Worm (Caenorhabditis elegans) whole organism, L4/young adult: ENCODE data around the gene str-101.

Source experiments
- W03F9.2 ChIP-seq: fragments of 150-350 bp; optimal IDR thresholded peaks from 2 replicates; lab custom pipeline; 2014; ENCODE audit warnings: missing biosample characterization, missing genetic modification characterization
- him-1 ChIP-seq: sonication (generic microtip); optimal IDR thresholded peaks from 2 replicates; lab custom pipeline; 2016; ENCODE audit warnings: missing genotype, missing genetic modification reagents, missing genetic modification characterization, missing compliant biosample characterization

DNA sequence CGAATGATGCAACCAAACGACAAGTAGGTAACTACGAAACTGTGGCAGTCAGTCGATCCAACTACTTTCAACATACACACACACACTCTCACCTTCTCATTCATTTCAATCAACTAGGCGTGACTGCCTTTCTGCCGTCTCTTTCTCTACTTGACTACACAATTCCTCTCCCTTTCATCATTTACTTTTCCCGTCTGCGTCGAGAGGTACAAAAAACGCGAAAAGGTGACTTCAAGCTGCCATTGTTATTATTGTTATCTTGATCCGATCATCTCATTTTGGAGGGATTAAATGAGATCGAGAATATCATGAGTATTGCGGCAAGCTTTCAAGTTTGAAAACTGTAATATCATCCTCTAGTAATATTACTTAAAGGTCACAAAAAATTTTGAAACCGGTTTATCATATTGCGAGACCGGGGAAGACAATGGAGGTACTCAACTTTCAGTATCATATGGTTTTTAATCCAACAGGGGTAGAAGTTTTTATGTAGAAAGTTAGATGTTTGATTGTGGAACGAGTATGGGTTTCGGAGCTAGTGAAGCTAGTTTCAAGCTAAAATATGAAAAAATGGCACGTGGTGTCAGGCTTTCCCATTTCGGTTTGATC lies 47.6 kb downstream of the str-101 start:
- TF ChIP-seq him-1 (tag; lab: Kevin White, UChicago) (no peak), W03F9.2 (no peak)
